Fruit fly (Drosophila melanogaster) whole organism: ENCODE data around the gene H.

Experiments
- CG8478 ChIP-seq: fragments of >200 bp; optimal IDR thresholded peaks from 2 replicates; lab custom pipeline; 2018; ENCODE audit warnings: inconsistent platforms
- EcR ChIP-seq, 2 experiments: fragments of >200 bp; optimal IDR thresholded peaks; 2 replicates each; lab custom pipeline; 2017; ENCODE audit warnings: missing biosample characterization in 2 of 2, missing genetic modification characterization in 2 of 2, missing genetic modification reagents in 2 of 2
- psq ChIP-seq: fragments of >200 bp; optimal IDR thresholded peaks from 2 replicates; lab custom pipeline; 2017
- usp ChIP-seq: fragments of >200 bp; optimal IDR thresholded peaks from 2 replicates; lab custom pipeline; 2017; ENCODE audit warnings: missing biosample characterization, missing genetic modification characterization, mixed read lengths

- no peak for TF ChIP-seq psq (lab: Kevin White, UChicago)
- no peak for TF ChIP-seq CG8478 (lab: Kevin White, UChicago)
- no peak for TF ChIP-seq usp (GFP tag; lab: Kevin White, UChicago)
- TF ChIP-seq EcR (GFP tag; optimal IDR thresholded peaks at IDR 0.05; lab: Kevin White, UChicago) = no peak
These were observed 38.1 kb downstream of the H start, which contains the start of gene Nep4 for dm6 chr3R:20659804-20660203.
